Worm (Caenorhabditis elegans): ENCODE measurements around the gene fbxl-4.

DNA sequence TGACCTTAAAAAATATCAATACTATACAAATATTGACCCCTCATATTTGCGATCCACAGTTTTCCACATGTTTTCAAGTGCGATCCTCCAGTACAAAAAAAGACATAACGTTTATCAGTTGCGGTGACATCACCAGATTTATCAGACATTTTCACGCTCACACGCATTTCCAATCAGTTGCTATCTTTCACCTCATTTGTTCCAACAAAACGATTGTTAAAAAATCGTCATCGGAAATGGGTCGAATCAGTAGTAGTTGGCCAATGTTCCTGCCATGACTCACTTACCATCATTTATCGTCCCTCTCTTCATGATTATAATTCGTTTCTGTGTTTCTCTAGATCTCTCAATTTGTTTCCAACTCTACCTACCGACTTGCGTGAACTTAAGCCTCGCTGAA, 36.9 kb upstream of the fbxl-4 start:
- TF ChIP-seq klf-2 (GFP tag; conservative IDR thresholded peaks at IDR 0.05) (no peak), ztf-23 (GFP tag; IDR thresholded peaks at IDR 0.05) (no peak), T22C8.4 (GFP tag; IDR thresholded peaks at IDR 0.05) (no peak), cog-1 (tag; optimal IDR thresholded peaks at IDR 0.05) (no peak)

Measured in whole organism, midembryonic.